Worm (Caenorhabditis elegans): ENCODE results near the gene selt-1.2.

DNA sequence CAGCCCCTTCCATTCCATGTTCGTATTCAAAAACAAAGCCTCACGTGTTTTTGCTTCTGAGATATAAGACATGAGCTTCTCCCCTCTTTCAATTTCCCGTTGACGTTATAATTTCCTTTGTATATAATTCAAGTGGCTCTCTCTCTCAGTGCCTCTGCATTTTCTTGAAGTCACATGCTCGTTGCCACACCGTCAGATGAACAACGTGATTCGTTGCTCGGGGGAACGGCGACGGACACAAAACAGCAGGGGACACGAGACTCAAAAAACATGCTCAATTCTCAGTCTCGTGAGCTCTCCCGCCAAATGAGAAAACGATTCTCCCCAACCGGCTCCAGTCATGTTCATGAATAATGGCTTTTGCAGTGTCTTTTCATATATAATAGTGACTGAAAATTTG is 38.8 kb downstream of the selt-1.2 start:
- TF ChIP-seq ceh-82 (tag; optimal IDR thresholded peaks at IDR 0.05) (no peak), nhr-12 (tag; optimal IDR thresholded peaks at IDR 0.05) (no peak), pqm-1 (tag; optimal IDR thresholded peaks at IDR 0.05) (no peak), ztf-11 (tag; optimal IDR thresholded peaks at IDR 0.05) (no peak), tbx-2 (tag; optimal IDR thresholded peaks at IDR 0.05) (no peak), egl-27 (tag; optimal IDR thresholded peaks at IDR 0.05) (no peak), eor-1 (tag; optimal IDR thresholded peaks at IDR 0.05) (no peak), nhr-76 (tag; optimal IDR thresholded peaks at IDR 0.05) (no peak), pha-4 (tag; optimal IDR thresholded peaks at IDR 0.05) (no peak), unc-62 (GFP tag; optimal IDR thresholded peaks at IDR 0.05) (no peak), mdl-1 (tag; optimal IDR thresholded peaks at IDR 0.05) (no peak), skn-1 (tag; optimal IDR thresholded peaks at IDR 0.05) (no peak)

Data from whole organism, L3 larva.